Fruit fly (Drosophila melanogaster): Measurements from ENCODE around the gene Ir84a.

Ir84a gene

dm6 chr3R:7406569-7406968 is at the start of gene Ir84a:
Gene Ir84a (plus strand): TSS chr3R:7406869.
- no peak for TF ChIP-seq CTCF (optimal IDR thresholded peaks at IDR 0.05)
- TF ChIP-seq CG8478 (optimal IDR thresholded peaks at IDR 0.05), result no peak

dm6 chr3R:7362023-7362422 is 44.6 kb upstream of the Ir84a start, which contains the start of gene CG17944:
Gene CG17944 (minus strand): TSS chr3R:7362123.
- no peak for TF ChIP-seq CG8478 (optimal IDR thresholded peaks at IDR 0.05)
- no peak for TF ChIP-seq CTCF (optimal IDR thresholded peaks at IDR 0.05)

- TF ChIP-seq CG8478 (optimal IDR thresholded peaks at IDR 0.05), result no peak
- TF ChIP-seq CTCF (optimal IDR thresholded peaks at IDR 0.05), result no peak
These were observed 43.0 kb upstream of the Ir84a start, which contains the start of gene Mst84Dd for dm6 chr3R:7363673-7364072. Gene Mst84Dd (minus strand): TSS chr3R:7363773.

- TF ChIP-seq CTCF (optimal IDR thresholded peaks at IDR 0.05), result no peak
- TF ChIP-seq CG8478 (optimal IDR thresholded peaks at IDR 0.05), result no peak
These were observed 42.1 kb upstream of the Ir84a start, which contains the start of gene Mst84Dc for dm6 chr3R:7364573-7364972. Gene Mst84Dc (minus strand): TSS chr3R:7364673.

dm6 chr3R:7365527-7365926 is 41.1 kb upstream of the Ir84a start, which contains the start of the genes Mst84Db and Mst84Da:
Gene Mst84Db (minus strand): TSS chr3R:7365627.
Gene Mst84Da (plus strand): TSS chr3R:7365850.
- no peak for TF ChIP-seq CTCF (optimal IDR thresholded peaks at IDR 0.05)
- no peak for TF ChIP-seq CG8478 (optimal IDR thresholded peaks at IDR 0.05)

- no peak for TF ChIP-seq CTCF (optimal IDR thresholded peaks at IDR 0.05)
- no peak for TF ChIP-seq CG8478 (optimal IDR thresholded peaks at IDR 0.05)
These were observed 37.5 kb upstream of the Ir84a start, which contains the start of gene MstProx for dm6 chr3R:7369205-7369604. Gene MstProx (minus strand): TSS chr3R:7369305.

- TF ChIP-seq CTCF (optimal IDR thresholded peaks at IDR 0.05) (no peak), CG8478 (optimal IDR thresholded peaks at IDR 0.05) (no peak)
These were observed 15.6 kb upstream of the Ir84a start, which contains the start of gene CG42650 for dm6 chr3R:7391113-7391512. Gene CG42650 (plus strand): TSS chr3R:7391413.

- no peak for TF ChIP-seq CTCF (optimal IDR thresholded peaks at IDR 0.05)
- TF ChIP-seq CG8478 (optimal IDR thresholded peaks at IDR 0.05), result no peak
These were observed 12.6 kb upstream of the Ir84a start for dm6 chr3R:7394047-7394446.

dm6 chr3R:7420465-7420864 is 13.8 kb downstream of the Ir84a start, which contains the start of gene wa-cup:
Gene wa-cup (plus strand): TSS chr3R:7420765.
- TF ChIP-seq CG8478 (optimal IDR thresholded peaks at IDR 0.05), result no peak
- TF ChIP-seq CTCF (optimal IDR thresholded peaks at IDR 0.05), result no peak

dm6 chr3R:7438869-7439268 is 32.2 kb downstream of the Ir84a start:
- TF ChIP-seq CG8478 (optimal IDR thresholded peaks at IDR 0.05), result no peak

- TF ChIP-seq CTCF (optimal IDR thresholded peaks at IDR 0.05) (no peak), CG8478 (optimal IDR thresholded peaks at IDR 0.05) (no peak)
These were observed 32.7 kb downstream of the Ir84a start, which contains the start of gene CG14598 for dm6 chr3R:7439306-7439810. Gene CG14598 (plus strand): TSS chr3R:7439760.

- TF ChIP-seq CTCF (optimal IDR thresholded peaks at IDR 0.05) (no peak), CG8478 (optimal IDR thresholded peaks at IDR 0.05) (no peak)
These were observed 34.7 kb downstream of the Ir84a start for dm6 chr3R:7441359-7441758.

Data from S2 (cell line).